Worm (Caenorhabditis elegans) whole organism, late embryonic: ENCODE results near the gene srh-138.

Source experiments
- C38D4.7 ChIP-seq: fragments of 200-800 bp; sonication (Bioruptor generic); optimal IDR thresholded peaks from 2 replicates; lab custom pipeline; 2018; ENCODE audit warnings: mild to moderate bottlenecking, missing genetic modification characterization, moderate library complexity, missing compliant biosample characterization
- dve-1 ChIP-seq: sonication (generic microtip); optimal IDR thresholded peaks from 2 replicates; lab custom pipeline; 2017; ENCODE audit warnings: antibody characterized with exemption, mild to moderate bottlenecking, missing genetic modification characterization, missing compliant biosample characterization

DNA sequence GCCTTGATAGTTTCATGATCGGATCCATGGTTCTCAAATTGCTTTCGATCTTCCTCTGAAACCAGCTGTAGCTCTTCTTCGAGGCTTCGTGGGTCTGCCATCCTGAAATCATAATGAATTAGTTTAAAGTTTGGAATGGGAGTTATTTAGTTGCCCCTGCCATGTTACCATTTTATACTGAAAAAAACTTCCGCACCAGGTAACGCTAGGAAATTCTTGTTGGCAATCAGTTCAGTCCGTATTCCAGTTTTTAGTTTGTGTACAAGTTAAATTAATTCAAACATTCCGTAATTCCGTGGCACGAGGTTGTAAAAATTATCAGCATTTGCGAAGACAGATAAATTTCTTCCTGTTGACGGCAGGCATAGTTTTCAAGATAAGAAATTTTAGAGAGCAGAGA is 16.7 kb upstream of the srh-138 start, which contains the start of gene Y32B12A.5:
- TF ChIP-seq dve-1 (tag; lab: Kevin White, UChicago) (no peak), C38D4.7 (no peak)
